Fruit fly (Drosophila melanogaster) whole organism, embryonic: ENCODE data around the gene CG34307.

Experiments
- ATbp ChIP-seq: fragments of 200-800 bp; sonication (Bioruptor generic); optimal IDR thresholded peaks from 2 replicates; lab custom pipeline; 2017; ENCODE audit warnings: missing biosample characterization, mild to moderate bottlenecking, missing genetic modification characterization, missing genetic modification reagents
- Bteb2 ChIP-seq: fragments of 200-800 bp; sonication (Bioruptor generic); optimal IDR thresholded peaks from 2 replicates; lab custom pipeline; 2016; ENCODE audit warnings: missing biosample characterization, missing genetic modification characterization
- CG10654 ChIP-seq: fragments of 200-800 bp; sonication (Bioruptor generic); optimal IDR thresholded peaks from 2 replicates; lab custom pipeline; 2016; ENCODE audit warnings: missing biosample characterization, missing genetic modification characterization
- CG11504 ChIP-seq: fragments of 200-800 bp; sonication (Bioruptor generic); optimal IDR thresholded peaks from 3 replicates; lab custom pipeline; 2019; ENCODE audit warnings: missing biosample characterization, mild to moderate bottlenecking, missing genetic modification characterization, moderate library complexity
- CG11695 ChIP-seq: fragments of 200-800 bp; sonication (Bioruptor generic); IDR thresholded peaks from 3 replicates; pipeline ENCODE4 v1.3.6; 2022; ENCODE audit warnings: missing biosample characterization, missing genetic modification characterization
- CG12744 ChIP-seq: fragments of 200-800 bp; sonication (Bioruptor generic); optimal IDR thresholded peaks from 2 replicates; lab custom pipeline; 2016; ENCODE audit warnings: missing biosample characterization, missing genetic modification characterization
- CG13123 ChIP-seq: fragments of 200-800 bp; sonication (Bioruptor generic); optimal IDR thresholded peaks from 2 replicates; lab custom pipeline; 2016; ENCODE audit warnings: missing biosample characterization, missing genetic modification characterization
- CG14441 ChIP-seq: fragments of 200-800 bp; sonication (Bioruptor generic); IDR thresholded peaks from 2 replicates; pipeline ENCODE4 v1.3.6; 2022; ENCODE audit warnings: missing biosample characterization, missing genetic modification characterization
- CG15696 ChIP-seq: fragments of 200-800 bp; sonication (Bioruptor generic); optimal IDR thresholded peaks from 2 replicates; lab custom pipeline; 2019; ENCODE audit warnings: missing biosample characterization, mild to moderate bottlenecking, missing genetic modification characterization, moderate library complexity
- CG16779 ChIP-seq: fragments of 200-800 bp; sonication (Bioruptor generic); IDR thresholded peaks from 2 replicates; pipeline ENCODE4 v1.3.6; 2022; ENCODE audit warnings: missing biosample characterization, missing genetic modification characterization
- CG17359 ChIP-seq: fragments of 200-800 bp; sonication (Bioruptor generic); optimal IDR thresholded peaks from 3 replicates; lab custom pipeline; 2018; ENCODE audit warnings: missing biosample characterization, mild to moderate bottlenecking, missing genetic modification characterization, moderate library complexity
- CG17829 ChIP-seq: fragments of 200-800 bp; optimal IDR thresholded peaks from 2 replicates; lab custom pipeline; 2019; ENCODE audit warnings: missing biosample characterization, mild to moderate bottlenecking, missing genetic modification characterization, moderate library complexity
- CG18011 ChIP-seq: fragments of 200-800 bp; sonication (Bioruptor generic); optimal IDR thresholded peaks from 2 replicates; lab custom pipeline; 2017; ENCODE audit warnings: missing biosample characterization, missing genetic modification characterization, mild to moderate bottlenecking, moderate library complexity, missing genotype
- CG2202 ChIP-seq: fragments of 200-800 bp; sonication (Bioruptor generic); optimal IDR thresholded peaks from 2 replicates; lab custom pipeline; 2018; ENCODE audit warnings: missing biosample characterization, mild to moderate bottlenecking, missing genetic modification characterization
- CG2712 ChIP-seq: fragments of 200-800 bp; optimal IDR thresholded peaks from 3 replicates; lab custom pipeline; 2019; ENCODE audit warnings: missing biosample characterization, mild to moderate bottlenecking, missing genetic modification characterization, moderate library complexity
- CG30431 ChIP-seq: fragments of 200-800 bp; sonication (Bioruptor generic); optimal IDR thresholded peaks from 2 replicates; lab custom pipeline; 2017; ENCODE audit warnings: missing biosample characterization, missing genetic modification characterization
- CG4328 ChIP-seq: fragments of 200-800 bp; sonication (Bioruptor generic); optimal IDR thresholded peaks from 3 replicates; lab custom pipeline; 2017; ENCODE audit warnings: missing biosample characterization, missing genetic modification reagents, missing genetic modification characterization
- CG6683 ChIP-seq: fragments of 200-800 bp; sonication (Bioruptor generic); optimal IDR thresholded peaks from 2 replicates; lab custom pipeline; 2017; ENCODE audit warnings: missing biosample characterization, mild to moderate bottlenecking, missing genetic modification characterization, missing genetic modification reagents
- CG7963 ChIP-seq: fragments of 200-800 bp; sonication (Bioruptor generic); IDR thresholded peaks from 3 replicates; pipeline ENCODE4 v1.3.6; 2022; ENCODE audit warnings: missing biosample characterization, missing genetic modification characterization; ENCODE audit not compliant: partially characterized antibody
- CG8388 ChIP-seq: fragments of 200-800 bp; sonication (Bioruptor generic); optimal IDR thresholded peaks from 2 replicates; lab custom pipeline; 2019; ENCODE audit warnings: missing biosample characterization, mild to moderate bottlenecking, missing genetic modification characterization, moderate library complexity
- CG9609 ChIP-seq: fragments of 200-800 bp; sonication (Bioruptor generic); optimal IDR thresholded peaks from 3 replicates; lab custom pipeline; 2016; ENCODE audit warnings: missing biosample characterization, missing genetic modification characterization
- CG9876 ChIP-seq: fragments of 200-800 bp; sonication (Bioruptor generic); optimal IDR thresholded peaks from 2 replicates; lab custom pipeline; 2016; ENCODE audit warnings: missing biosample characterization, missing genetic modification characterization
- Dip2 ChIP-seq: fragments of 200-800 bp; sonication (Bioruptor generic); IDR thresholded peaks from 2 replicates; pipeline ENCODE4 v1.3.6; 2022; ENCODE audit warnings: missing biosample characterization, missing genetic modification characterization
- Dp ChIP-seq: fragments of 200-800 bp; sonication (Bioruptor generic); optimal IDR thresholded peaks from 2 replicates; lab custom pipeline; 2018; ENCODE audit warnings: missing biosample characterization, mild to moderate bottlenecking, missing genetic modification characterization, moderate library complexity
- Drgx ChIP-seq: fragments of 200-800 bp; sonication (Bioruptor generic); IDR thresholded peaks from 2 replicates; pipeline ENCODE4 v1.3.6; 2022; ENCODE audit warnings: missing biosample characterization, missing genetic modification characterization
- E2f2 ChIP-seq: fragments of 200-800 bp; sonication (Bioruptor generic); IDR thresholded peaks from 2 replicates; pipeline ENCODE4 v1.3.6; 2022; ENCODE audit warnings: missing biosample characterization, missing genetic modification characterization
- Elba2 ChIP-seq: fragments of 200-800 bp; sonication (Bioruptor generic); optimal IDR thresholded peaks from 3 replicates; lab custom pipeline; 2016; ENCODE audit warnings: missing biosample characterization, missing genetic modification characterization
- Max ChIP-seq: fragments of 200-800 bp; sonication (Bioruptor generic); optimal IDR thresholded peaks from 2 replicates; lab custom pipeline; 2016; ENCODE audit warnings: missing biosample characterization, mild to moderate bottlenecking, missing genetic modification characterization
- NC2β ChIP-seq: fragments of 200-800 bp; sonication (Bioruptor generic); optimal IDR thresholded peaks from 2 replicates; lab custom pipeline; 2016; ENCODE audit warnings: missing biosample characterization, missing genetic modification characterization
- Oaz ChIP-seq: fragments of 200-800 bp; sonication (Bioruptor generic); IDR thresholded peaks from 2 replicates; pipeline ENCODE4 v1.3.6; 2022; ENCODE audit warnings: missing biosample characterization, missing genetic modification characterization
- Side ChIP-seq: fragments of 200-800 bp; sonication (Bioruptor generic); optimal IDR thresholded peaks from 2 replicates; lab custom pipeline; 2016; ENCODE audit warnings: missing biosample characterization, missing genetic modification characterization
- ara ChIP-seq: fragments of 200-800 bp; sonication (Bioruptor generic); IDR thresholded peaks from 2 replicates; pipeline ENCODE4 v1.3.6; 2022; ENCODE audit warnings: missing biosample characterization, missing genetic modification characterization
- cad ChIP-seq: fragments of >200 bp; optimal IDR thresholded peaks from 2 replicates; lab custom pipeline; 2017; ENCODE audit warnings: missing biosample characterization, missing genetic modification characterization
- cas ChIP-seq: fragments of 200-800 bp; sonication (Bioruptor generic); IDR thresholded peaks from 2 replicates; pipeline ENCODE4 v1.3.6; 2022; ENCODE audit warnings: missing biosample characterization, missing genetic modification characterization
- chinmo ChIP-seq: fragments of 200-800 bp; sonication (Bioruptor generic); IDR thresholded peaks from 4 replicates; pipeline ENCODE4 v1.3.6; 2022; ENCODE audit warnings: missing biosample characterization, missing genetic modification characterization; ENCODE audit not compliant: partially characterized antibody
- ci ChIP-seq: fragments of 200-800 bp; sonication (Bioruptor generic); IDR thresholded peaks from 3 replicates; pipeline ENCODE4 v1.3.6; 2022; ENCODE audit warnings: missing biosample characterization, missing genetic modification characterization
- dysf ChIP-seq: fragments of 200-800 bp; sonication (Bioruptor generic); IDR thresholded peaks from 3 replicates; pipeline ENCODE4 v1.3.6; 2022; ENCODE audit warnings: missing biosample characterization, missing genetic modification characterization
- gsb-n ChIP-seq: fragments of 200-800 bp; sonication (Bioruptor generic); optimal IDR thresholded peaks from 3 replicates; lab custom pipeline; 2018; ENCODE audit warnings: missing biosample characterization, mild to moderate bottlenecking, missing genetic modification characterization
- h ChIP-seq: fragments of >200 bp; optimal IDR thresholded peaks from 2 replicates; lab custom pipeline; 2017
- her ChIP-seq: fragments of 200-800 bp; sonication (Bioruptor generic); optimal IDR thresholded peaks from 2 replicates; lab custom pipeline; 2016; ENCODE audit warnings: missing biosample characterization, missing genetic modification characterization
- inv ChIP-seq: fragments of 200-800 bp; sonication (Bioruptor generic); IDR thresholded peaks from 2 replicates; pipeline ENCODE4 v1.3.6; 2022; ENCODE audit warnings: missing biosample characterization, missing genetic modification characterization; ENCODE audit not compliant: partially characterized antibody
- kni ChIP-seq: fragments of 200-800 bp; sonication (Bioruptor generic); optimal IDR thresholded peaks from 3 replicates; lab custom pipeline; 2017; ENCODE audit warnings: mild to moderate bottlenecking, missing biosample characterization, missing genetic modification reagents, missing genetic modification characterization
- org-1 ChIP-seq: fragments of 200-800 bp; sonication (Bioruptor generic); optimal IDR thresholded peaks from 2 replicates; lab custom pipeline; 2017; ENCODE audit warnings: missing biosample characterization, missing genetic modification characterization
- prd ChIP-seq, 3 experiments: fragments of >200 bp in 2 of 3; fragments of 200-800 bp in 1 of 3; sonication (Bioruptor generic) in 1 of 3; optimal IDR thresholded peaks in 2 of 3; IDR thresholded peaks in 1 of 3; 2 replicates in 2 of 3; 3 replicates in 1 of 3; pipeline versions ENCODE4 v1.3.6 to Lab custom; 2017 to 2022; ENCODE audit warnings: missing biosample characterization in 1 of 3, missing genetic modification characterization in 1 of 3
- run ChIP-seq: fragments of 200-800 bp; sonication (Bioruptor generic); optimal IDR thresholded peaks from 3 replicates; lab custom pipeline; 2018; ENCODE audit warnings: missing biosample characterization, mild to moderate bottlenecking, missing genetic modification characterization
- tup ChIP-seq: fragments of 200-800 bp; sonication (Bioruptor generic); optimal IDR thresholded peaks from 2 replicates; lab custom pipeline; 2016; ENCODE audit warnings: missing biosample characterization, mild to moderate bottlenecking, missing genetic modification characterization, moderate library complexity
- unpg ChIP-seq: fragments of 200-800 bp; sonication (Bioruptor generic); optimal IDR thresholded peaks from 3 replicates; lab custom pipeline; 2018; ENCODE audit warnings: missing biosample characterization, mild to moderate bottlenecking, missing genetic modification characterization, moderate library complexity
- z ChIP-seq: fragments of 200-800 bp; sonication (Bioruptor generic); IDR thresholded peaks from 3 replicates; pipeline ENCODE4 v1.3.6; 2022; ENCODE audit warnings: missing biosample characterization, missing genetic modification characterization
- zen2 ChIP-seq: fragments of 200-800 bp; sonication (Bioruptor generic); IDR thresholded peaks from 3 replicates; pipeline ENCODE4 v1.3.6; 2022; ENCODE audit warnings: missing biosample characterization, missing genetic modification characterization; ENCODE audit not compliant: partially characterized antibody
- zfh2 ChIP-seq: fragments of 200-800 bp; sonication (Bioruptor generic); optimal IDR thresholded peaks from 2 replicates; lab custom pipeline; 2016; ENCODE audit warnings: missing biosample characterization, missing genetic modification characterization

The CG34307 gene

DNA sequence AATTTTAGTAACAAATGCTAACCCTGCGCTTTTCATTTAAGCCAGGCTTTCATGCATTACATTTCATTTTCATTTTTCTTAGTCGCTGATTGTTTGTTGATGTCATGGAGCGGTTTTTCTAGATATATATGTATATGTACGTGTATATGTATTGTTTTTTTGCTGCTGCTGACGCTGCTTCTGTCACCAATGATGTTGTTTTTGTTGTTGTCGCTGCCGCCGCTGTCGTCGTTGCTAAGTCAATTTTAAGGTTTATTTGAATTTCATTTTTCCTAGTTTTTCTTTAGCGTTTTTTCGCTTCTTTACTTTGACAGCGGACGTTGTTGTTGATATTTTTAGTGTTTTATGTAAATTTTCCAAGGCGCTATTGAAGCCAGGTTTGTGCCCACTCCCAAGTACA lies 27.2 kb upstream of the CG34307 start (continued):
- TF ChIP-seq zen2 (GFP tag; lab: Robert Waterston, UW) (no peak), CG2202 (no peak), kni (GFP tag; lab: Kevin White, UChicago) (peak; percentile 11), ATbp (GFP tag; lab: Kevin White, UChicago) (peak; percentile 11), z (GFP tag; lab: Robert Waterston, UW) (no peak), CG6683 (no peak)
- TF ChIP-seq, all 482 proteins: peak for 9

DNA sequence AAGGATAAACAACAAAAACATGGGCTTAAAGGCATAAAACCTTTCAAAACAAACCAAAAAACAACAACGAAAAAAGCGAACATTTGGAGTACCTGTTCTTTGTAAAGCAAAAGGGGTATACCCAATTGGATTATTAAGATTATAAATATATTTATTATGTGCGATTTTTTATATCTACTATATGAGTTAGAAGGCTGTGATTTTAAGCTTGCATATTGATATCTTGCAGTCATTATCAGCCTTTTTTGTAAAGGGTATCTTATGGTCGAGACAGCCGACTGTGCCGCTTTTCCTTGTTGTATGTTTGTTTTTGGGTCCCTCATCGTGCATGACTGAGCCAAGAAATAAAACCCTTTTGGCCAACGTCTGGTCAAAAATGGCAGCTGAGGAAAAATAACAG lies 24.7 kb upstream of the CG34307 start:
- no peak for TF ChIP-seq tup (GFP tag; lab: Kevin White, UChicago)
- TF ChIP-seq run (tag; lab: Kevin White, UChicago): no peak
- no peak for TF ChIP-seq E2f2 (GFP tag; lab: Robert Waterston, UW)
- no peak for TF ChIP-seq Oaz (GFP tag; lab: Robert Waterston, UW)
- TF ChIP-seq CG9876: no peak
- TF ChIP-seq Side (GFP tag; lab: Kevin White, UChicago): no peak
- TF ChIP-seq CG14441 (GFP tag; lab: Robert Waterston, UW): peak; percentile 62
- peak; percentile 32 for TF ChIP-seq Max (GFP tag; lab: Kevin White, UChicago)
- peak; percentile 34 for TF ChIP-seq CG8388 (GFP tag; lab: Kevin White, UChicago)
- peak; percentile 71 for TF ChIP-seq ci (GFP tag; lab: Robert Waterston, UW)
- TF ChIP-seq ATbp (GFP tag; lab: Kevin White, UChicago): peak; percentile 16
- no peak for TF ChIP-seq CG15696 (tag; lab: Kevin White, UChicago)
- peak; percentile 64 for TF ChIP-seq dysf (GFP tag; lab: Robert Waterston, UW)
- TF ChIP-seq her: no peak
- TF ChIP-seq gsb-n (tag; lab: Kevin White, UChicago): peak; percentile 32
- no peak for TF ChIP-seq cas (GFP tag; lab: Robert Waterston, UW)
- TF ChIP-seq zfh2: no peak
- no peak for TF ChIP-seq prd (optimal IDR thresholded peaks at IDR 0.05; lab: Kevin White, UChicago)
- TF ChIP-seq prd (GFP tag; IDR thresholded peaks at IDR 0.05; lab: Robert Waterston, UW): peak; percentile 83
- no peak for TF ChIP-seq CG13123 (GFP tag; lab: Kevin White, UChicago)
- TF ChIP-seq CG11695 (GFP tag; lab: Robert Waterston, UW): peak; percentile 45; the same call in 1 of the 3 replicates
- peak; percentile 42 for TF ChIP-seq unpg
- peak; percentile 75 for TF ChIP-seq CG17359
- peak; percentile 77 for TF ChIP-seq CG11504 (tag; lab: Kevin White, UChicago)
- peak; percentile 67 for TF ChIP-seq CG2712 (tag; lab: Kevin White, UChicago)
- peak; percentile 17 for TF ChIP-seq CG10654 (GFP tag; lab: Kevin White, UChicago)
- TF ChIP-seq ara (GFP tag; lab: Robert Waterston, UW): peak; percentile 62; the same call in 1 of the 2 replicates
- TF ChIP-seq org-1 (GFP tag; lab: Kevin White, UChicago): peak; percentile 11
- no peak for TF ChIP-seq Dp
- peak; percentile 39 for TF ChIP-seq CG17829
- no peak for TF ChIP-seq h (lab: Kevin White, UChicago)
- no peak for TF ChIP-seq inv
- TF ChIP-seq CG12744 (GFP tag; lab: Kevin White, UChicago): no peak
- no peak for TF ChIP-seq CG7963 (GFP tag; lab: Robert Waterston, UW)
- no peak for TF ChIP-seq CG30431 (GFP tag; lab: Kevin White, UChicago)
- no peak for TF ChIP-seq chinmo (GFP tag; lab: Robert Waterston, UW)
- TF ChIP-seq cad (GFP tag; lab: Kevin White, UChicago): no peak
- TF ChIP-seq Elba2: no peak
- no peak for TF ChIP-seq CG9609 (GFP tag; lab: Kevin White, UChicago)
- TF ChIP-seq Dip2 (GFP tag; lab: Robert Waterston, UW): no peak
- peak; percentile 10; the same call in 1 of the 2 replicates for TF ChIP-seq Drgx (GFP tag; lab: Robert Waterston, UW)
- TF ChIP-seq NC2β (GFP tag; lab: Kevin White, UChicago): no peak
- TF ChIP-seq Bteb2: no peak
- no peak for TF ChIP-seq CG4328 (GFP tag; lab: Kevin White, UChicago)
- TF ChIP-seq CG18011 (GFP tag; lab: Kevin White, UChicago): no peak
- TF ChIP-seq CG16779 (GFP tag; lab: Robert Waterston, UW): no peak
